Fruit fly (Drosophila melanogaster) whole organism, embryonic: ENCODE results near the gene Rok.
A peak's percentile ranks its signal among the peaks of the same experiment; 100 is the strongest.

Experiments used
- Antp ChIP-seq: fragments of 200-800 bp; sonication (Bioruptor generic); optimal IDR thresholded peaks from 3 replicates; lab custom pipeline; 2016; ENCODE audit warnings: missing biosample characterization, missing genetic modification characterization
- BtbVII ChIP-seq: fragments of 200-800 bp; sonication (Bioruptor generic); optimal IDR thresholded peaks from 3 replicates; lab custom pipeline; 2017; ENCODE audit warnings: missing biosample characterization, mild to moderate bottlenecking, missing genetic modification characterization
- C15 ChIP-seq: fragments of 200-800 bp; sonication (Bioruptor generic); IDR thresholded peaks from 3 replicates; pipeline ENCODE4 v1.3.6; 2022; ENCODE audit warnings: missing biosample characterization, missing genetic modification characterization
- CG12219 ChIP-seq: fragments of 200-800 bp; sonication (Bioruptor generic); optimal IDR thresholded peaks from 3 replicates; lab custom pipeline; 2018; ENCODE audit warnings: missing biosample characterization, mild to moderate bottlenecking, missing genetic modification characterization
- CG13296 ChIP-seq: fragments of 200-800 bp; sonication (Bioruptor generic); optimal IDR thresholded peaks from 3 replicates; lab custom pipeline; 2018; ENCODE audit warnings: missing biosample characterization, mild to moderate bottlenecking, missing genetic modification characterization
- CG13894 ChIP-seq: fragments of 200-800 bp; sonication (Bioruptor generic); optimal IDR thresholded peaks from 3 replicates; lab custom pipeline; 2018; ENCODE audit warnings: missing biosample characterization, mild to moderate bottlenecking, missing genetic modification characterization, moderate library complexity
- CG14667 ChIP-seq: fragments of 200-800 bp; sonication (Bioruptor generic); IDR thresholded peaks from 2 replicates; pipeline ENCODE4 v1.3.6; 2022; ENCODE audit warnings: missing biosample characterization, missing genetic modification characterization
- CG15269 ChIP-seq: fragments of 200-800 bp; sonication (Bioruptor generic); optimal IDR thresholded peaks from 2 replicates; lab custom pipeline; 2018; ENCODE audit warnings: missing biosample characterization, mild to moderate bottlenecking, missing genetic modification characterization, moderate library complexity
- CG1603 ChIP-seq: fragments of 200-800 bp; sonication (Bioruptor generic); optimal IDR thresholded peaks from 2 replicates; lab custom pipeline; 2019; ENCODE audit warnings: missing biosample characterization, mild to moderate bottlenecking, missing genetic modification characterization, moderate library complexity
- CG2116 ChIP-seq: fragments of 200-800 bp; sonication (Bioruptor generic); optimal IDR thresholded peaks from 3 replicates; lab custom pipeline; 2018; ENCODE audit warnings: missing biosample characterization, mild to moderate bottlenecking, missing genetic modification characterization
- CG2202 ChIP-seq: fragments of 200-800 bp; sonication (Bioruptor generic); optimal IDR thresholded peaks from 2 replicates; lab custom pipeline; 2018; ENCODE audit warnings: missing biosample characterization, mild to moderate bottlenecking, missing genetic modification characterization
- CG42726 ChIP-seq: fragments of 200-800 bp; sonication (Bioruptor generic); IDR thresholded peaks from 2 replicates; pipeline ENCODE4 v1.3.6; 2022; ENCODE audit warnings: missing biosample characterization, missing genetic modification characterization; ENCODE audit not compliant: partially characterized antibody
- CG4617 ChIP-seq: fragments of 200-800 bp; sonication (Bioruptor generic); optimal IDR thresholded peaks from 3 replicates; lab custom pipeline; 2016; ENCODE audit warnings: missing biosample characterization, missing genetic modification characterization, borderline replicate concordance
- CG4707 ChIP-seq: fragments of 200-800 bp; sonication (Bioruptor generic); optimal IDR thresholded peaks from 2 replicates; lab custom pipeline; 2018; ENCODE audit warnings: missing biosample characterization, mild to moderate bottlenecking, missing genetic modification characterization, moderate library complexity
- CG6272 ChIP-seq: fragments of 200-800 bp; sonication (Bioruptor generic); IDR thresholded peaks from 2 replicates; pipeline ENCODE4 v1.3.6; 2022; ENCODE audit warnings: missing biosample characterization, missing genetic modification characterization
- CG7745 ChIP-seq: fragments of 200-800 bp; sonication (Bioruptor generic); optimal IDR thresholded peaks from 2 replicates; lab custom pipeline; 2018; ENCODE audit warnings: missing biosample characterization, mild to moderate bottlenecking, missing genetic modification characterization, moderate library complexity
- CG7928 ChIP-seq: fragments of 200-800 bp; sonication (Bioruptor generic); optimal IDR thresholded peaks from 2 replicates; lab custom pipeline; 2017; ENCODE audit warnings: missing biosample characterization, mild to moderate bottlenecking, missing genetic modification characterization
- CG7963 ChIP-seq: fragments of 200-800 bp; sonication (Bioruptor generic); IDR thresholded peaks from 3 replicates; pipeline ENCODE4 v1.3.6; 2022; ENCODE audit warnings: missing biosample characterization, missing genetic modification characterization; ENCODE audit not compliant: partially characterized antibody
- CG8089 ChIP-seq: fragments of 200-800 bp; sonication (Bioruptor generic); optimal IDR thresholded peaks from 3 replicates; lab custom pipeline; 2016; ENCODE audit warnings: missing biosample characterization, missing genetic modification characterization
- CG8290 ChIP-seq, 3 experiments: fragments of 200-800 bp; sonication (Bioruptor generic); optimal IDR thresholded peaks; 2 replicates each; lab custom pipeline; 2016 to 2019; ENCODE audit warnings: missing biosample characterization in 3 of 3, missing genetic modification characterization in 3 of 3, mild to moderate bottlenecking in 2 of 3, moderate library complexity in 1 of 3
- CG8765 ChIP-seq: fragments of 200-800 bp; sonication (Bioruptor generic); IDR thresholded peaks from 2 replicates; pipeline ENCODE4 v1.3.6; 2022; ENCODE audit warnings: missing biosample characterization, missing genetic modification characterization
- CG9876 ChIP-seq: fragments of 200-800 bp; sonication (Bioruptor generic); optimal IDR thresholded peaks from 2 replicates; lab custom pipeline; 2016; ENCODE audit warnings: missing biosample characterization, missing genetic modification characterization
- Gsc ChIP-seq: fragments of 200-800 bp; sonication (Bioruptor generic); IDR thresholded peaks from 2 replicates; pipeline ENCODE4 v1.3.6; 2022; ENCODE audit warnings: missing biosample characterization, missing genetic modification characterization
- H15 ChIP-seq: fragments of 200-800 bp; sonication (Bioruptor generic); IDR thresholded peaks from 3 replicates; pipeline ENCODE4 v1.3.6; 2022; ENCODE audit warnings: missing biosample characterization, missing genetic modification characterization
- HmgZ ChIP-seq: fragments of 200-800 bp; sonication (Bioruptor generic); optimal IDR thresholded peaks from 2 replicates; lab custom pipeline; 2018; ENCODE audit warnings: missing biosample characterization, mild to moderate bottlenecking, missing genetic modification characterization
- Hmx ChIP-seq: fragments of 200-800 bp; sonication (Bioruptor generic); optimal IDR thresholded peaks from 2 replicates; lab custom pipeline; 2016; ENCODE audit warnings: missing biosample characterization, missing genetic modification characterization
- Hr51 ChIP-seq, 2 experiments: fragments of 200-800 bp; sonication (Bioruptor generic); optimal IDR thresholded peaks; 2 replicates in 1 of 2; 3 replicates in 1 of 2; lab custom pipeline; 2016 to 2018; ENCODE audit warnings: missing biosample characterization in 2 of 2, missing genetic modification characterization in 2 of 2, mild to moderate bottlenecking in 1 of 2, moderate library complexity in 1 of 2
- Hsf ChIP-seq: fragments of 200-800 bp; sonication (Bioruptor generic); optimal IDR thresholded peaks from 3 replicates; lab custom pipeline; 2016; ENCODE audit warnings: missing biosample characterization, missing genetic modification characterization
- MBD-R2 ChIP-seq: fragments of 200-800 bp; sonication (Bioruptor generic); IDR thresholded peaks from 2 replicates; pipeline ENCODE4 v1.3.6; 2022; ENCODE audit warnings: missing biosample characterization, missing genetic modification characterization
- Myb ChIP-seq: fragments of 200-800 bp; sonication (Bioruptor generic); optimal IDR thresholded peaks from 2 replicates; lab custom pipeline; 2016; ENCODE audit warnings: missing biosample characterization, missing genetic modification characterization
- NK7.1 ChIP-seq: fragments of 200-800 bp; sonication (Bioruptor generic); optimal IDR thresholded peaks from 3 replicates; lab custom pipeline; 2016; ENCODE audit warnings: missing biosample characterization, missing genetic modification characterization
- Neu2 ChIP-seq: fragments of 200-800 bp; sonication (Bioruptor generic); optimal IDR thresholded peaks from 3 replicates; lab custom pipeline; 2016; ENCODE audit warnings: missing biosample characterization, missing genetic modification characterization, borderline replicate concordance
- Sry-β ChIP-seq: fragments of 200-800 bp; sonication (Bioruptor generic); optimal IDR thresholded peaks from 2 replicates; lab custom pipeline; 2018; ENCODE audit warnings: missing biosample characterization, mild to moderate bottlenecking, missing genetic modification characterization, moderate library complexity
- amos ChIP-seq: fragments of 200-800 bp; sonication (Bioruptor generic); IDR thresholded peaks from 2 replicates; pipeline ENCODE4 v1.3.6; 2022; ENCODE audit warnings: missing biosample characterization, missing genetic modification characterization; ENCODE audit not compliant: partially characterized antibody
- disco-r ChIP-seq: fragments of 200-800 bp; sonication (Bioruptor generic); optimal IDR thresholded peaks from 2 replicates; lab custom pipeline; 2016; ENCODE audit warnings: missing biosample characterization, missing genetic modification characterization
- ewg ChIP-seq: fragments of 200-800 bp; sonication (Bioruptor generic); optimal IDR thresholded peaks from 3 replicates; lab custom pipeline; 2017; ENCODE audit warnings: mild to moderate bottlenecking, missing biosample characterization, missing genetic modification reagents, missing genetic modification characterization
- gem ChIP-seq: fragments of 200-800 bp; sonication (Bioruptor generic); optimal IDR thresholded peaks from 2 replicates; lab custom pipeline; 2019; ENCODE audit warnings: missing biosample characterization, mild to moderate bottlenecking, missing genetic modification characterization, moderate library complexity
- gt ChIP-seq: fragments of 200-800 bp; sonication (Bioruptor generic); IDR thresholded peaks from 2 replicates; pipeline ENCODE4 v1.3.6; 2022; ENCODE audit warnings: missing biosample characterization, missing genetic modification characterization
- hth ChIP-seq: fragments of >200 bp; optimal IDR thresholded peaks from 2 replicates; lab custom pipeline; 2017; ENCODE audit warnings: inconsistent platforms
- lilli ChIP-seq: fragments of 200-800 bp; sonication (Bioruptor generic); optimal IDR thresholded peaks from 3 replicates; lab custom pipeline; 2016; ENCODE audit warnings: missing biosample characterization, missing genetic modification characterization
- org-1 ChIP-seq: fragments of 200-800 bp; sonication (Bioruptor generic); optimal IDR thresholded peaks from 2 replicates; lab custom pipeline; 2017; ENCODE audit warnings: missing biosample characterization, missing genetic modification characterization
- pum ChIP-seq: fragments of 200-800 bp; sonication (Bioruptor generic); optimal IDR thresholded peaks from 2 replicates; lab custom pipeline; 2016; ENCODE audit warnings: missing biosample characterization, missing genetic modification characterization
- slbo ChIP-seq: fragments of 200-800 bp; sonication (Bioruptor generic); IDR thresholded peaks from 2 replicates; pipeline ENCODE4 v1.3.6; 2022; ENCODE audit warnings: missing biosample characterization, missing genetic modification characterization
- slou ChIP-seq: fragments of 200-800 bp; sonication (Bioruptor generic); optimal IDR thresholded peaks from 3 replicates; lab custom pipeline; 2016; ENCODE audit warnings: missing biosample characterization, missing genetic modification characterization
- sna ChIP-seq: fragments of 200-800 bp; sonication (Bioruptor generic); IDR thresholded peaks from 2 replicates; pipeline ENCODE4 v1.3.6; 2022; ENCODE audit warnings: missing biosample characterization, missing genetic modification characterization; ENCODE audit not compliant: partially characterized antibody
- so ChIP-seq: fragments of 200-800 bp; sonication (Bioruptor generic); IDR thresholded peaks from 3 replicates; pipeline ENCODE4 v1.3.6; 2022; ENCODE audit warnings: missing biosample characterization, missing genetic modification characterization
- tx ChIP-seq: fragments of 200-800 bp; sonication (Bioruptor generic); optimal IDR thresholded peaks from 2 replicates; lab custom pipeline; 2016; ENCODE audit warnings: missing biosample characterization, missing genetic modification characterization
- vfl ChIP-seq: fragments of 200-800 bp; sonication (Bioruptor generic); optimal IDR thresholded peaks from 2 replicates; lab custom pipeline; 2016; ENCODE audit warnings: missing biosample characterization, missing genetic modification characterization
- wek ChIP-seq: fragments of 200-800 bp; sonication (Bioruptor generic); optimal IDR thresholded peaks from 3 replicates; lab custom pipeline; 2018; ENCODE audit warnings: missing biosample characterization, mild to moderate bottlenecking, missing genetic modification characterization, moderate library complexity
- zen2 ChIP-seq: fragments of 200-800 bp; sonication (Bioruptor generic); IDR thresholded peaks from 3 replicates; pipeline ENCODE4 v1.3.6; 2022; ENCODE audit warnings: missing biosample characterization, missing genetic modification characterization; ENCODE audit not compliant: partially characterized antibody

The Rok gene

DNA sequence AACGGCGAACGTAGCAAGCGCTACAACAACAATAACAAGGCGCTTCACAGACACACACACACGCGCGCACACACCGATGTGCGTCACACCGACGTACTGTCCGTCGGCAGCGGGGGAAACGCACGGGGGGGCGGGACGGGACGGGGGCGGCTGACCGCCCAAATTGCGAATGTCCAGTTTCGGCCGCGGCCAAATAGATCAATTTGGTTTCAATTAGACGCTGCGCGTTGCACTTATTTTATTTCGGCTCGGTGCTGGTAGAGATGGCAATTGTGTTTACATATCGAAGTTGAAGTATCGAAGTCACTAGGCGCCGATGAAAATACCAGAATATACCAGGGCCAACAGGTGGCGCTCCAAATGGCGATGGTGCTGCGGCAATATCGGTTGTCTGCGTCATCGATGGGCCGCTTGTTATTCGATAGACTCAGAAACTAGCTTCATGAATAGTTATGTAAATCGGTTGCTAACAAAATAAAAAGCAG lies at the start of gene Rok:
Rok (minus strand) TSS at position 309 of the 485 bp plus-strand sequence.
- TF ChIP-seq disco-r (GFP tag; lab: Kevin White, UChicago): no peak
- TF ChIP-seq Hsf (GFP tag; lab: Kevin White, UChicago): no peak
- no peak for TF ChIP-seq CG8765 (GFP tag; lab: Robert Waterston, UW)
- no peak for TF ChIP-seq C15 (GFP tag; lab: Robert Waterston, UW)
- peak; percentile 61; the same call in 2 of the 3 replicates for TF ChIP-seq zen2 (GFP tag; lab: Robert Waterston, UW)
- no peak for TF ChIP-seq CG14667
- TF ChIP-seq Myb (GFP tag; lab: Kevin White, UChicago): peak; percentile 16
- no peak for TF ChIP-seq CG13894 (tag; lab: Kevin White, UChicago)
- TF ChIP-seq pum (GFP tag; lab: Kevin White, UChicago): no peak
- TF ChIP-seq vfl (GFP tag; lab: Kevin White, UChicago): no peak
- TF ChIP-seq amos (GFP tag; lab: Robert Waterston, UW): peak; percentile 89
- no peak for TF ChIP-seq CG4707
- TF ChIP-seq Hmx (GFP tag; lab: Kevin White, UChicago): no peak
- TF ChIP-seq tx (GFP tag; lab: Kevin White, UChicago): no peak
- TF ChIP-seq so (GFP tag; lab: Robert Waterston, UW): no peak
- no peak for TF ChIP-seq gt (GFP tag; lab: Robert Waterston, UW)
- no peak for TF ChIP-seq CG7928 (GFP tag; lab: Kevin White, UChicago)
- TF ChIP-seq CG2116 (GFP tag; lab: Kevin White, UChicago): no peak
- no peak for TF ChIP-seq H15 (GFP tag; lab: Robert Waterston, UW)
- TF ChIP-seq CG42726: peak; percentile 91
- no peak for TF ChIP-seq org-1 (GFP tag; lab: Kevin White, UChicago)
- no peak for TF ChIP-seq CG13296 (GFP tag; lab: Kevin White, UChicago)
- TF ChIP-seq Hr51 (GFP tag; optimal IDR thresholded peaks at IDR 0.05; lab: Kevin White, UChicago): no peak
- TF ChIP-seq NK7.1 (GFP tag; lab: Kevin White, UChicago): no peak
- no peak for TF ChIP-seq wek (GFP tag; lab: Kevin White, UChicago)
- TF ChIP-seq Sry-β (GFP tag; lab: Kevin White, UChicago): no peak
- no peak for TF ChIP-seq gem (tag; lab: Kevin White, UChicago)
- TF ChIP-seq BtbVII (GFP tag; lab: Kevin White, UChicago): no peak
- no peak for TF ChIP-seq Gsc
- TF ChIP-seq CG9876 (GFP tag; lab: Kevin White, UChicago): no peak
- TF ChIP-seq slou: no peak
- peak; percentile 96 for TF ChIP-seq Neu2 (GFP tag; lab: Kevin White, UChicago)
- no peak for TF ChIP-seq CG8089
- TF ChIP-seq CG2202: no peak
- TF ChIP-seq CG6272: no peak
- no peak for TF ChIP-seq CG8290 (GFP tag; optimal IDR thresholded peaks at IDR 0.05; lab: Kevin White, UChicago)
- peak in 1 of 2 experiments; percentile 38 for TF ChIP-seq CG8290 (tag; optimal IDR thresholded peaks at IDR 0.05; lab: Kevin White, UChicago)
- TF ChIP-seq Antp (GFP tag; lab: Kevin White, UChicago): peak; percentile 9
- peak; percentile 15 for TF ChIP-seq ewg (GFP tag; lab: Kevin White, UChicago)
- TF ChIP-seq hth (lab: Kevin White, UChicago): no peak
- peak; percentile 3 for TF ChIP-seq HmgZ
- TF ChIP-seq CG12219: no peak
- TF ChIP-seq lilli: no peak
- peak; percentile 75 for TF ChIP-seq CG7963 (GFP tag; lab: Robert Waterston, UW)
- TF ChIP-seq slbo (GFP tag; lab: Robert Waterston, UW): peak; percentile 44; the same call in 1 of the 2 replicates
- peak; percentile 61 for TF ChIP-seq CG1603 (tag; lab: Kevin White, UChicago)
- peak; percentile 62; the same call in 1 of the 2 replicates for TF ChIP-seq MBD-R2 (GFP tag; lab: Robert Waterston, UW)
- TF ChIP-seq CG15269: no peak
- TF ChIP-seq sna (GFP tag; lab: Robert Waterston, UW): peak; percentile 67; the same call in 1 of the 2 replicates
- TF ChIP-seq CG4617 (GFP tag; lab: Kevin White, UChicago): peak; percentile 38
- TF ChIP-seq CG7745: no peak
